Worm (Caenorhabditis elegans): Measurements from ENCODE around the gene B0348.1.

The B0348.1 gene

ce11 chrV:48622-49021 is at the start of gene B0348.1:
B0348.1 (plus strand) TSS chrV:48922.
- no peak for TF ChIP-seq unc-62 (GFP tag; optimal IDR thresholded peaks at IDR 0.05)

ce11 chrV:1335-1734 is 47.4 kb upstream of the B0348.1 start, which contains the start of gene idpp-2:
idpp-2 (plus strand) TSS chrV:1635.
- no peak for TF ChIP-seq unc-62 (GFP tag; optimal IDR thresholded peaks at IDR 0.05)

DNA sequence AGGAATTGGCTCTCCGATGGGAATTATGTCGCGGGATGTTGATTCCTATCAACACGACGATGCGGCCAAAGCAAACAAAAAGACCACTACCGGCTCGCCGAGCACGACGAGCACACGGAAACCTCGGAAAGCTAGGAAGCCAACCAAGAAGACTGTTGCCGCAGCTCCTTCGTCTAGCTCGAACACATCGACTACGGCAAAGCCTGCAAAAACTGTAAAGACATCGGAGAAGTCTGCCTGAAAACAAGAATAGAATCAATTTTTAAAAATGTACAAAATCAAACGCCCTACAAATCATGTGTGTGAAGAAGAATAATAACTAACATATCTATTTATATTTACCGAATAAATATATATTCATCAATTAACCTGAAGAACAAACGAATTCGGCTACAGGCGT is 42.5 kb upstream of the B0348.1 start:
- no peak for TF ChIP-seq unc-62 (GFP tag; optimal IDR thresholded peaks at IDR 0.05)

DNA sequence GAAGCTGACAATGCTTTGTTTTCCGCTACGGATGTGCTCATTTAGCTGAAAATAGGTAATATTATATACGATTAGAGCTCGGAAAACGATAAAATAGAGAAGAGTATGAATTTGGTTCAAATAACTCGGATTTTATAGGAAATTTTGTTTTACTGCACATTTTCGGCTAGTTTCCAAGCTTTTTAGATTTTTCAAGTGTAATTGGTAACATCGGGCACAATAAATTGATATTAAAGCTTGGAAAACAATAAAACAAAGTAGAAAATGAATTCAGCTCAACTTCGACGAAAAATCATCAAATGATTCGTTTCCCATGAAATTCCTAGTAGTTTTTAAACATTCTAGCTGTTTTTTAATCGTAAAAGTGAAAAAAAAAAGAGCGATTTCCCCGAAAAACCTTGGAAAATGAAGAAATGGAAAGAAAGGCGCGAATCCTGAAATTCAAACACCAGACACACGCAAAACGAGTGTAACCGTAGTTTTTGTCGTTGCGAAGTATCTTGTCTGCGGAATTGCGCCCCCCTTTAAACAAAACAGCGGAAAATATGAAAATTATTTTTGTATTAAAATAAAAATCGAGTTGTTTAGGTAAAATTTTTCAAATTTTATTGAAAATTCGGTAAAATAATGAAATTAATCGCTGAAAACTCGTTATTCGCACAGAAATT is 40.8 kb upstream of the B0348.1 start, which contains the start of gene ife-3:
ife-3 (minus strand) TSS at position 51 of the 668 bp plus-strand sequence.
- no peak for TF ChIP-seq unc-62 (GFP tag; optimal IDR thresholded peaks at IDR 0.05)

- no peak for TF ChIP-seq unc-62 (GFP tag; optimal IDR thresholded peaks at IDR 0.05)
These were observed 39.9 kb upstream of the B0348.1 start, which contains the start of gene B0348.10 for ce11 chrV:8716-9246. B0348.10 (minus strand) TSS chrV:8739.

DNA sequence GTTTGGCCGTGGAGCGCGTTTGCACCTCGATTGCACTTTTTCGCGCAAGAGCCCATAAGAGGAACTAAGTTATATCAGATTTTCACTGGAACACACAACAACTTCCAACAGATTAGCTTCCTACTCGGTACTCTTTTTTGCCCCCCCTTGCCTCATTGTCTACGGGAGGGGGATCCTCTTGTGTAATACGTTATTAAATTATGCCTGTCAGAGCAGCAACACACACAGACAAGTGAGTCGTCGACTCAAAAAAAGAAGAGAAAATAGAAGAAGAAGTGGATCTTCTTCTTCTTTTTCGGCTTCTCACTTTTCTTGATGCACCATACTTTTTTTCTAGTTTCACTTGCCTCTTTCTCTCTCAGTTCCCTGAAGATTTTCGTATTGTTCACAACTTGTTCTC is 37.6 kb upstream of the B0348.1 start:
- no peak for TF ChIP-seq unc-62 (GFP tag; optimal IDR thresholded peaks at IDR 0.05)

DNA sequence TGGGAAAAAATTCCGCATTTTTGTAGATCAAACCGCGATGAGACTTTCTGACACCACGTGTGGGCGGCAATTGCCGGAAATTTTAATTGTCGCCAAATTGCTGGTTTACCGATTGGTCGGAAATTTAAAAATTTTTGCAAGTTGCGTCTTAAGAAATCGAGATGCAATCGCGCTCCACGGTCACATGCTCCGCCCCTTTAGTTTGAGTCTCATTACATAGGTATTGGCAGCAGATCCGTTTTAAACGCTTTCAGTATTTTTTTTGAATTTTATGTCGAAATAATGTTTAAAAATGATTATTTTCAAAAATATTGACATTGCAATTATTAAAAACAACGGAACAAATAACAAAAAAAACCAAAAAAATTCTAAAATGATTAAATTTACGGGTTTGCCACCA is 37.0 kb upstream of the B0348.1 start:
- no peak for TF ChIP-seq unc-62 (GFP tag; optimal IDR thresholded peaks at IDR 0.05)

DNA sequence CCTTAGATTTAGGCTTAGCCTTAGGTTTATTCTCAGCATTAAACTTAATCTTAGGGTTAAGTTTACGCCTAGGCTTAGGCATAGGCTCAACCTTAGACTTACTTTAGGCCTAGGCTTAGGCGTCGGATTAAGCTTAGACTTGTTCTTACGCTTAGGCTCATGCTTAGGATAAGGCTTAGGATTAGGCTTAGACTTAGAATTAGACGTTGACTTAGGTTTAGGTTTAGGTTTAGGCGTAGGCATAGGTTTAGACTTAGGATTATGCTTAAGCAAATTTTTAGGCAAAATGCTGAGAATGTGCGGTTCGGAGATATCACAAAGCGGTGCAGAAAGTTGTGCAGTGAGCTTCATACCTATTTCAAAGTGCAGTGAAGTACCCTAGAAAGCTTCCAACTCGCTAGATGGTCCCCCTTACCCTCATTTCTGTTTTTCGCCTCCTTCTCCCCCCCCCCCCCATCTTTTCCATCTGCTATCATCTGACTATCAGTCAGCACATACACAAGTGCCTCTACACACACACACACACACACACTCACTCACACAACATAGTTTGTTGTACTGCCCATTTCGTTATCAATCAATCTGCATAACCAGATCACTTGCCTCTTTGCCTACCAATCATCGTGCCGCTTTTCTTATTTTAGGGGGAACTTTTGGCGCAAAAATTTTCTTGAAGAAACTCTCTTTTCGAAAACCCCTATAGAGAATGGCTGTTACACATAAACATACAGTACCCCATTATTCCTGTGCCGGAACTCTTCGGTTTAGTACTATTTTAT is 32.5 kb upstream of the B0348.1 start:
- no peak for TF ChIP-seq unc-62 (GFP tag; optimal IDR thresholded peaks at IDR 0.05)

DNA sequence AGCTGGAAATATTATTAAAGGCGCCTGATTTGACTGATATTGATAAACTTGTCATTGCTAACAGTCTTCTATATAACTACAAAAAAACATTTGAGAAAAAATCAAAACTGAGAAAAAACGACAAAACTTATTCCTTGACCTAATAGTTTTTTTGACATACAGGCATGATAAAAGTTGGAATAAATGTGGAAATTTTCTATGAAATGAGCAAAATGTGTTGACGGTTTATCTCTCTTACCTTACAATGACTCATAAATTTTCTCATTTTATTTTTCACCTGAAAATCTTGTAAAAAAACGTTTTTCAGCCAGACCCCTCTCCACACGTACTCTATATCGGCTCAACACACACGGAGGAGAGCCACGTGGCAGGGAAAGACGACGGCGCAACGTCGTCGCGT is 28.2 kb upstream of the B0348.1 start, which contains the start of gene egl-8:
egl-8 (plus strand) TSS at position 301 of the 400 bp plus-strand sequence.
- no peak for TF ChIP-seq unc-62 (GFP tag; optimal IDR thresholded peaks at IDR 0.05)

DNA sequence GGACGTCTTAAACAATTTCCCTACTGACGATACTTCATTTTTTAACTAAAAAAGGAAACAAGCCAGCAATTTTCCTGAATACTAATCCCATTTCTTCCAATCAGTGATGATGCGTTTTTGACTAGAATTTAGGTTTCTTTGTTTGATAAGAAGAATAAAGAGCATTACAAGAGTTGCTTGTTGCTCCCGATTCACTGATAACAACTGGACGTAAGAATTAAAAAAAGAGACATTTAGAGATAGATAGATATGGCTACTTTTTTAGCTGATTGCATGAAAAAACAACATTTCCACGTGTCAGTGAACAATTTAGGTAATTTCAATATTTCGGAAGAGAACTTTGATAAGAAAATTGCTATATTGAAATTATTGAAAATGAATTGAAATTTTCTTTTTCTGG is 26.9 kb upstream of the B0348.1 start:
- TF ChIP-seq unc-62 (GFP tag; optimal IDR thresholded peaks at IDR 0.05) = no peak

- no peak for TF ChIP-seq unc-62 (GFP tag; optimal IDR thresholded peaks at IDR 0.05)
These were observed 24.5 kb upstream of the B0348.1 start for ce11 chrV:24181-24580.

- no peak for TF ChIP-seq unc-62 (GFP tag; optimal IDR thresholded peaks at IDR 0.05)
These were observed 21.1 kb upstream of the B0348.1 start for ce11 chrV:27604-28003.

- TF ChIP-seq unc-62 (GFP tag; optimal IDR thresholded peaks at IDR 0.05) = no peak
These were observed 20.5 kb upstream of the B0348.1 start for ce11 chrV:28270-28669.

DNA sequence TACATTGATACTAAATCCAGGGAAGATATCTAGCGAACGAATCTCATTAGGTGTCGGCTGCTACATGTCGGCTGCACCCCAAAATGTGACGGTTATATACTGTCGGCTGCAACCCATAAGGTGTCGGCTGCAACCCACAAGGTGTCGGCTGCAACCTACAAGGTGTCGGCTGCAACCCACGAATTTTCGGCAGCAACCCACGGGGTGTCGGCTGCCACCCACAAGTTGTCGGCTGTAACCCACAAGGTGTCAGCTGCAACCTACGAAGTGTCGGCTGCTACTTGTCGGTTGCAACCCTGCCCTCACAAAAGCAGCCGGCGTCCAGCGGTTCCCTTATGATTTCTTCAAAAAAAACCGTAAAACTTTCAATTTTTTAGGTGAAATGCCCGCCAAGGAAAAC is 18.9 kb upstream of the B0348.1 start:
- TF ChIP-seq unc-62 (GFP tag; optimal IDR thresholded peaks at IDR 0.05) = no peak

- TF ChIP-seq unc-62 (GFP tag; optimal IDR thresholded peaks at IDR 0.05) = no peak
These were observed 11.0 kb upstream of the B0348.1 start for ce11 chrV:37729-38128.

DNA sequence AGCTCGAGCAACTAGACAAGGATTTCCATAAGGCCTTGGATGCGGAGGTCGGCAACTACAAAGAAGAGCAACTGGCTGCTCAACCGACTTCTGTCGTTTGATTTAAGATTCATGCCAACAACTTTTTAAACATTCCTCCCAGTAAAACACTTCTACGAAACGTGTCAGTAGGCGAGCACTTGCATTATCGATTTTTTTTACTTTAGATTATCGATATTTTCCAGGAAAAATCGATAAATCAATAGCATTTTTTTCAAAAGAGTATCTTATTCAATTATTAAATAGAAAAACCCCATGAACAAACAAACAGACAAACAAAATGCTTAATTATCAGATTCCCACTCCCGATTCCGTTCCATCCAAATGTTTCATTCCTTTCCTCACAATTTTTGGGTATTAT is 5.7 kb upstream of the B0348.1 start:
- no peak for TF ChIP-seq unc-62 (GFP tag; optimal IDR thresholded peaks at IDR 0.05)

DNA sequence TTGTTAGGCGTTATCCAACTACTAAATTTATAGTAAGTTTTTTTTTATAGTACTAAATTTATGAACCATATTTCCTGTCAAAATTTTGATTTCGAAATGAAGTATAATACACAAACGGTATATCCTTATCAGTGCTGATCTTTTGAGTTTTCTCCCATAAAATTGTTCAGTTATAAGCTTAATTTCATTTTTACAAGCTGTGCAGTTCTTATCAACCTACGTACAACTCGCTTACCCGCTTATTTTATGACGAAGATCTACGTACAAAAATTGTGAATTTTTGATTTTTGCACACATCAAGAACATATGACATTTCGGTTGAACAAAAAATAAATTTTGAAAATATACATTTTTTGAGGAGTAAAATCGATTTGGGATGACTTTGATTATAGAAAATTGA is 4.7 kb upstream of the B0348.1 start:
- TF ChIP-seq unc-62 (GFP tag; optimal IDR thresholded peaks at IDR 0.05) = no peak

Measured in whole organism, dauer.